Worm (Caenorhabditis elegans) whole organism, midembryonic: ENCODE data around the gene slcr-46.1.

ENCODE experiments used
- T22C8.4 ChIP-seq: fragments of 200-800 bp; sonication (Bioruptor generic); IDR thresholded peaks from 2 replicates; pipeline ENCODE4 v1.3.6; 2022; ENCODE audit warnings: missing genetic modification characterization, missing compliant biosample characterization
- cog-1 ChIP-seq: sonication (generic microtip); optimal IDR thresholded peaks from 2 replicates; lab custom pipeline; 2016; ENCODE audit warnings: missing genetic modification characterization, missing compliant biosample characterization
- flt-1 ChIP-seq: fragments of 200-800 bp; sonication (Bioruptor generic); IDR thresholded peaks from 2 replicates; pipeline ENCODE4 v1.3.6; 2022; ENCODE audit warnings: missing genetic modification characterization, missing compliant biosample characterization
- klf-2 ChIP-seq: fragments of 200-800 bp; sonication (Bioruptor generic); conservative IDR thresholded peaks from 2 replicates; pipeline ENCODE4 v1.3.6; 2022; ENCODE audit warnings: missing genetic modification reagents, missing genetic modification characterization, missing compliant biosample characterization
- med-1 ChIP-seq: sonication (generic microtip); optimal IDR thresholded peaks from 2 replicates; lab custom pipeline; 2017; ENCODE audit warnings: missing genetic modification characterization, mild to moderate bottlenecking, missing compliant biosample characterization, antibody characterized with exemption, missing genetic modification reagents; ENCODE audit not compliant: insufficient read depth
- ref-1 ChIP-seq: fragments of 200-800 bp; sonication (Bioruptor generic); conservative IDR thresholded peaks from 2 replicates; pipeline ENCODE4 v1.3.6; 2022; ENCODE audit warnings: missing genetic modification reagents, missing genetic modification characterization, missing compliant biosample characterization
- tab-1 ChIP-seq: fragments of 200-800 bp; sonication (Bioruptor generic); IDR thresholded peaks from 2 replicates; pipeline ENCODE4 v1.3.6; 2022; ENCODE audit warnings: missing genetic modification characterization, missing compliant biosample characterization
- ztf-23 ChIP-seq: fragments of 200-800 bp; sonication (Bioruptor generic); IDR thresholded peaks from 2 replicates; pipeline ENCODE4 v1.3.6; 2022; ENCODE audit warnings: missing genetic modification reagents, missing genetic modification characterization, missing compliant biosample characterization
- ztf-29 ChIP-seq: fragments of 200-800 bp; sonication (Bioruptor generic); IDR thresholded peaks from 2 replicates; pipeline ENCODE4 v1.3.6; 2022; ENCODE audit warnings: missing genetic modification reagents, missing genetic modification characterization, missing compliant biosample characterization

The slcr-46.1 gene

DNA sequence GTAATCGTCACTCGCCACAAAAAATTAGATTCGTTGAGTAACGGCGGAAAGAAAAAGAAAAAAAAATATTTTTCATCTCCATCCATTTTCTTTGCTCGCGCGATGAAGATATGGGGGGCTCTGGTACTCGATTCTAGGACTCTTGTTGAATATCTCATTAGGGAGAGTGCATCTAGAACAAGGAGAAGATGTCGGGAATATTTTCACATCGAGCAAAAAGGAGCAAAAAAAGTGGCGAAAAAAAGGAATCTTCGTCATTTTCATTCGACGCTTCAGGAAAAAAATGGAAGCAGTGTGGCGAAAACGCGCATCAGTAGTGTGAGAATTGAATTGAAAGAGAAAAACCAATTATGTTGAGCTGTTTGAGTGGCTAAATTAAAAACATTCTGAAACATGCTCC is 8.5 kb upstream of the slcr-46.1 start:
- TF ChIP-seq ztf-29 (GFP tag; lab: Robert Waterston, UW) (no peak), tab-1 (GFP tag; lab: Robert Waterston, UW) (no peak), T22C8.4 (GFP tag; lab: Robert Waterston, UW) (no peak), ref-1 (GFP tag; lab: Robert Waterston, UW) (no peak), klf-2 (no peak), med-1 (GFP tag; lab: Kevin White, UChicago) (no peak), ztf-23 (GFP tag; lab: Robert Waterston, UW) (no peak), flt-1 (no peak), cog-1 (tag; lab: Kevin White, UChicago) (no peak)

DNA sequence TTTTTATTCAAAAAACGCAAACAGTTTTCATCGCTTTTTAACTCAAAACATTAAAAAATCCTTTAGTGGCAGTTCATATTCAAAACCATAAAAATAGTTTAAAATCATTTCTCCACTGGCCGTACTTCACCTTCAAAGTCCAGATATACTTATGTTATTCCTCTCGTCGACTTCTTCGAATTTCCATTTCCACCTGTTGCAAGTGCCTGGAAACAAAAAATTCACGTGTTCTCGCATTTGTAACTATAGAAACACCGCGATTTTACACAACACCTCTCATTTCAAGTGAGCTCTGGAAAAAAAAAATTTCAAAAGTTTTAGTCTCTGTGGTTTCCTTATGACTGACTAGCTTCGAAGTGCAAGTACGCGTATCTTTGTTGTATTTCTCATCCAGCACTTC is 7.1 kb upstream of the slcr-46.1 start:
- TF ChIP-seq T22C8.4 (GFP tag; lab: Robert Waterston, UW): no peak

DNA sequence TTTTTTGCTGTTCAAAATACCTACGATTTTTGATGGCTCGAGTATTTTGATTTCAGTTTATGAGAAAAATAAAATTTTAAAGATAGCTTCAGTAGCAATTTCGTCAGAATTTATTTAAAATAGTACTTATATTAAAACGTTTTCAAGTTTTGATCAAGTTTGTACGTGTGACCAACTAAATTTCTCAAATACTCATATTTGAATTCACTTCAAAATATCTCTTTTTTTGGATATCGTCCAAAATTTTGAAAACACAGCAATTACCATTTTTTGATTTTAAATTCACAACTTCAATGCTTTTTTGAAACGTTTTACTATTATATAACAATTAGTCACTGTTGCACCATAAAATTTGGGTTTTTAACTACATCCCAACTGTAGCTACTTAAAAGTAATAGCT is 5.3 kb upstream of the slcr-46.1 start:
- no peak for TF ChIP-seq ref-1 (GFP tag; lab: Robert Waterston, UW)
- no peak for TF ChIP-seq cog-1 (tag; lab: Kevin White, UChicago)
- no peak for TF ChIP-seq ztf-29 (GFP tag; lab: Robert Waterston, UW)

ce11 chrX:4628350-4628749 is 3.8 kb upstream of the slcr-46.1 start:
- TF ChIP-seq klf-2 (no peak), med-1 (GFP tag; lab: Kevin White, UChicago) (no peak), ztf-23 (GFP tag; lab: Robert Waterston, UW) (no peak), cog-1 (tag; lab: Kevin White, UChicago) (no peak), T22C8.4 (GFP tag; lab: Robert Waterston, UW) (no peak), flt-1 (no peak), ref-1 (GFP tag; lab: Robert Waterston, UW) (no peak), ztf-29 (GFP tag; lab: Robert Waterston, UW) (no peak), tab-1 (GFP tag; lab: Robert Waterston, UW) (no peak)

DNA sequence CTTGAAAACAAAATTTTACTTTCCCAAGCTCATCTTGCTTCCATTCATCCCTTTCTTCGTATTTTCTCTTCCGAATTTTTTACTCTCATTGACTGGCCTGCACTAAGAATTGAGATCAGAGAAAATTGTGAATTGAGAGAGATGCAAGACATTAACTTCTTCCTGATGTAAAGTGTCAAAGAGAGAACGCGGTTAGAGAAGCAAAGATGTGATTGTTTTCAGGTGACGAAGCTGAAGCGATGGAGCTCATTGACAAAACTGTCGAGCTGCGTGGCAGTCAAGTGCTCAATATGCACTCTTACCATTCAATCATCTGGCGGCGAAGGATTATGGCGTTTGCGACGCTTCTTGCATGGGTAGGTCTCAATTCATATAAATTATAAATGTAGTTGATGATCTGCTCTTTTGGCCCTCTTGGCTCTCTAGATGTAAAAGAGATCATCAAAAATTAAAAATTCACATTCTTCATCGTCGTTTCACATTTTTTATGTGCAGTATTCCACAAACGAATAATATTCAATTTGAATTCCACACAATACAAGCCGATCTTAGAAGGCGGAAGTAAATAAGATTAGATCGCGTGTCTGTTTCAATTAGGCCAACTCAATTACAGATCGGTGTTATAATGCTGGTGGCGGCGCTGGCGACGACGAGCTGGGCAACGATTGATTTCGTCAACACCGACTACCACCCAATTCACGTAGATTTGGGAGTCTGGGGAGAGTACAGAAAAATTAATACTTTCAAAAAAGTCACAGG is 3.2 kb upstream of the slcr-46.1 start:
- TF ChIP-seq klf-2 (no peak), ref-1 (GFP tag; lab: Robert Waterston, UW) (no peak), tab-1 (GFP tag; lab: Robert Waterston, UW) (no peak), flt-1 (no peak), med-1 (GFP tag; lab: Kevin White, UChicago) (no peak), ztf-29 (GFP tag; lab: Robert Waterston, UW) (no peak)

- TF ChIP-seq klf-2 (0 out of 2 replicates have a peak, but pooled peaks have one; percentile 5), T22C8.4 (GFP tag; lab: Robert Waterston, UW) (no peak), med-1 (GFP tag; lab: Kevin White, UChicago) (no peak), ref-1 (GFP tag; lab: Robert Waterston, UW) (no peak), tab-1 (GFP tag; lab: Robert Waterston, UW) (peak; percentile 71; the same call in 1 of the 2 replicates), cog-1 (tag; lab: Kevin White, UChicago) (peak; percentile 70), ztf-23 (GFP tag; lab: Robert Waterston, UW) (no peak), ztf-29 (GFP tag; lab: Robert Waterston, UW) (no peak), flt-1 (peak; percentile 53; the same call in 1 of the 2 replicates)
Observed at ce11 chrX:4635643-4636042, 3.5 kb downstream of the slcr-46.1 start.

- TF ChIP-seq flt-1 (no peak), T22C8.4 (GFP tag; lab: Robert Waterston, UW) (no peak), tab-1 (GFP tag; lab: Robert Waterston, UW) (no peak)
Observed at ce11 chrX:4636143-4636542, 4.0 kb downstream of the slcr-46.1 start.

- no peak for TF ChIP-seq ref-1 (GFP tag; lab: Robert Waterston, UW)
- TF ChIP-seq cog-1 (tag; lab: Kevin White, UChicago): no peak
- TF ChIP-seq klf-2: no peak
- TF ChIP-seq ztf-29 (GFP tag; lab: Robert Waterston, UW): no peak
- no peak for TF ChIP-seq ztf-23 (GFP tag; lab: Robert Waterston, UW)
- TF ChIP-seq med-1 (GFP tag; lab: Kevin White, UChicago): no peak
- no peak for TF ChIP-seq T22C8.4 (GFP tag; lab: Robert Waterston, UW)
- TF ChIP-seq tab-1 (GFP tag; lab: Robert Waterston, UW): no peak
- TF ChIP-seq flt-1: no peak
Observed at ce11 chrX:4636821-4637220, 4.7 kb downstream of the slcr-46.1 start, which contains the start of gene hosl-1. TSS of gene hosl-1 (plus strand) at chrX:4637121.

- TF ChIP-seq T22C8.4 (GFP tag; lab: Robert Waterston, UW) (no peak), ztf-29 (GFP tag; lab: Robert Waterston, UW) (no peak), flt-1 (no peak), med-1 (GFP tag; lab: Kevin White, UChicago) (no peak), ref-1 (GFP tag; lab: Robert Waterston, UW) (no peak), klf-2 (no peak)
Observed at ce11 chrX:4647104-4647503, 14.9 kb downstream of the slcr-46.1 start, which contains the start of gene C46C11.4. TSS of gene C46C11.4 (minus strand) at chrX:4647204.

- TF ChIP-seq flt-1 (no peak), ztf-23 (GFP tag; lab: Robert Waterston, UW) (no peak), tab-1 (GFP tag; lab: Robert Waterston, UW) (no peak), ztf-29 (GFP tag; lab: Robert Waterston, UW) (no peak)
Observed at ce11 chrX:4649097-4649496, 16.9 kb downstream of the slcr-46.1 start, which contains the start of gene ent-5. TSS of gene ent-5 (minus strand) at chrX:4649197.
